Fruit fly (Drosophila melanogaster) whole organism, embryonic: ENCODE results near the gene CG13842.

Source experiments
- Aef1 ChIP-seq: fragments of 200-800 bp; sonication (Bioruptor generic); IDR thresholded peaks from 3 replicates; pipeline ENCODE4 v1.3.6; 2022; ENCODE audit warnings: missing biosample characterization, missing genetic modification characterization
- CG10462 ChIP-seq: fragments of 200-800 bp; sonication (Bioruptor generic); optimal IDR thresholded peaks from 2 replicates; lab custom pipeline; 2016; ENCODE audit warnings: missing biosample characterization, missing genetic modification characterization
- CG12104 ChIP-seq: fragments of 200-800 bp; sonication (Bioruptor generic); optimal IDR thresholded peaks from 3 replicates; lab custom pipeline; 2016; ENCODE audit warnings: missing biosample characterization, missing genetic modification characterization
- CG14860 ChIP-seq: fragments of 200-800 bp; sonication (Bioruptor generic); IDR thresholded peaks from 3 replicates; pipeline ENCODE4 v1.3.6; 2022; ENCODE audit warnings: missing biosample characterization, missing genetic modification characterization; ENCODE audit not compliant: partially characterized antibody
- CG17361 ChIP-seq: fragments of 200-800 bp; sonication (Bioruptor generic); IDR thresholded peaks from 3 replicates; pipeline ENCODE4 v1.3.6; 2022; ENCODE audit warnings: missing biosample characterization, missing genetic modification characterization
- CG17802 ChIP-seq: fragments of 200-800 bp; sonication (Bioruptor generic); optimal IDR thresholded peaks from 2 replicates; lab custom pipeline; 2018; ENCODE audit warnings: missing biosample characterization, mild to moderate bottlenecking, missing genetic modification characterization, moderate library complexity
- CG2120 ChIP-seq: fragments of 200-800 bp; sonication (Bioruptor generic); optimal IDR thresholded peaks from 3 replicates; lab custom pipeline; 2016; ENCODE audit warnings: missing biosample characterization, missing genetic modification characterization
- CG2712 ChIP-seq: fragments of 200-800 bp; optimal IDR thresholded peaks from 3 replicates; lab custom pipeline; 2019; ENCODE audit warnings: missing biosample characterization, mild to moderate bottlenecking, missing genetic modification characterization, moderate library complexity
- CG3163 ChIP-seq: fragments of 200-800 bp; sonication (Bioruptor generic); optimal IDR thresholded peaks from 3 replicates; lab custom pipeline; 2016; ENCODE audit warnings: missing biosample characterization, missing genetic modification characterization
- CG32767 ChIP-seq: fragments of 200-800 bp; sonication (Bioruptor generic); IDR thresholded peaks from 2 replicates; pipeline ENCODE4 v1.3.6; 2022; ENCODE audit warnings: missing biosample characterization, missing genetic modification characterization
- CG33557 ChIP-seq: fragments of 200-800 bp; sonication (Bioruptor generic); optimal IDR thresholded peaks from 2 replicates; lab custom pipeline; 2019; ENCODE audit warnings: missing biosample characterization, mild to moderate bottlenecking, missing genetic modification characterization, moderate library complexity
- CG34422 ChIP-seq: fragments of 200-800 bp; sonication (Bioruptor generic); IDR thresholded peaks from 3 replicates; pipeline ENCODE4 v1.3.6; 2022; ENCODE audit warnings: missing biosample characterization, missing genetic modification characterization
- CG5953 ChIP-seq: fragments of 200-800 bp; sonication (Bioruptor generic); IDR thresholded peaks from 2 replicates; pipeline ENCODE4 v1.3.6; 2022; ENCODE audit warnings: missing biosample characterization, missing genetic modification characterization
- CG6272 ChIP-seq: fragments of 200-800 bp; sonication (Bioruptor generic); IDR thresholded peaks from 2 replicates; pipeline ENCODE4 v1.3.6; 2022; ENCODE audit warnings: missing biosample characterization, missing genetic modification characterization
- CG6854 ChIP-seq: fragments of 200-800 bp; sonication (Bioruptor generic); optimal IDR thresholded peaks from 3 replicates; lab custom pipeline; 2017; ENCODE audit warnings: missing biosample characterization, mild to moderate bottlenecking, missing genetic modification characterization
- CG7839 ChIP-seq: fragments of 200-800 bp; sonication (Bioruptor generic); optimal IDR thresholded peaks from 3 replicates; lab custom pipeline; 2018; ENCODE audit warnings: missing biosample characterization, mild to moderate bottlenecking, missing genetic modification characterization, moderate library complexity
- CG8089 ChIP-seq: fragments of 200-800 bp; sonication (Bioruptor generic); optimal IDR thresholded peaks from 3 replicates; lab custom pipeline; 2016; ENCODE audit warnings: missing biosample characterization, missing genetic modification characterization
- CG8359 ChIP-seq: fragments of 200-800 bp; sonication (Bioruptor generic); optimal IDR thresholded peaks from 2 replicates; lab custom pipeline; 2017; ENCODE audit warnings: missing biosample characterization, mild to moderate bottlenecking, missing genetic modification characterization, borderline replicate concordance
- Dip3 ChIP-seq: fragments of 200-800 bp; sonication (Bioruptor generic); optimal IDR thresholded peaks from 3 replicates; lab custom pipeline; 2016; ENCODE audit warnings: missing biosample characterization, missing genetic modification characterization
- Dp ChIP-seq: fragments of 200-800 bp; sonication (Bioruptor generic); optimal IDR thresholded peaks from 2 replicates; lab custom pipeline; 2018; ENCODE audit warnings: missing biosample characterization, mild to moderate bottlenecking, missing genetic modification characterization, moderate library complexity
- Dref ChIP-seq: fragments of 200-800 bp; sonication (Bioruptor generic); IDR thresholded peaks from 2 replicates; pipeline ENCODE4 v1.3.6; 2022; ENCODE audit warnings: missing biosample characterization, missing genetic modification characterization
- ERR ChIP-seq: fragments of 200-800 bp; sonication (Bioruptor generic); optimal IDR thresholded peaks from 2 replicates; lab custom pipeline; 2016; ENCODE audit warnings: missing biosample characterization, missing genetic modification characterization
- Elba2 ChIP-seq: fragments of 200-800 bp; sonication (Bioruptor generic); optimal IDR thresholded peaks from 3 replicates; lab custom pipeline; 2016; ENCODE audit warnings: missing biosample characterization, missing genetic modification characterization
- HLH3B ChIP-seq: fragments of 200-800 bp; sonication (Bioruptor generic); IDR thresholded peaks from 2 replicates; pipeline ENCODE4 v1.3.6; 2022; ENCODE audit warnings: missing biosample characterization, missing genetic modification characterization
- HLH54F ChIP-seq: fragments of 200-800 bp; sonication (Bioruptor generic); optimal IDR thresholded peaks from 3 replicates; lab custom pipeline; 2016; ENCODE audit warnings: missing biosample characterization, missing genetic modification characterization
- Hey ChIP-seq: fragments of 200-800 bp; sonication (Bioruptor generic); optimal IDR thresholded peaks from 3 replicates; lab custom pipeline; 2018; ENCODE audit warnings: missing biosample characterization, mild to moderate bottlenecking, missing genetic modification characterization
- Hmr ChIP-seq: fragments of 200-800 bp; sonication (Bioruptor generic); optimal IDR thresholded peaks from 3 replicates; lab custom pipeline; 2017; ENCODE audit warnings: mild to moderate bottlenecking, missing biosample characterization, missing genetic modification reagents, missing genetic modification characterization
- Nf-YB ChIP-seq: fragments of 200-800 bp; sonication (Bioruptor generic); optimal IDR thresholded peaks from 3 replicates; lab custom pipeline; 2019; ENCODE audit warnings: missing biosample characterization, mild to moderate bottlenecking, missing genetic modification characterization, moderate library complexity
- Nf-YC ChIP-seq: fragments of 200-800 bp; optimal IDR thresholded peaks from 3 replicates; lab custom pipeline; 2019; ENCODE audit warnings: missing biosample characterization, mild to moderate bottlenecking, missing genetic modification characterization, moderate library complexity
- Oaz ChIP-seq: fragments of 200-800 bp; sonication (Bioruptor generic); IDR thresholded peaks from 2 replicates; pipeline ENCODE4 v1.3.6; 2022; ENCODE audit warnings: missing biosample characterization, missing genetic modification characterization
- Pdp1 ChIP-seq, 2 experiments: fragments of 200-800 bp; sonication (Bioruptor generic); optimal IDR thresholded peaks; 3 replicates each; lab custom pipeline; 2016; ENCODE audit warnings: missing biosample characterization in 2 of 2, missing genetic modification characterization in 2 of 2, mild to moderate bottlenecking in 1 of 2, moderate library complexity in 1 of 2
- Ravus ChIP-seq: fragments of 200-800 bp; sonication (Bioruptor generic); IDR thresholded peaks from 2 replicates; pipeline ENCODE4 v1.3.6; 2022; ENCODE audit warnings: missing biosample characterization, missing genetic modification characterization
- Rfx ChIP-seq: fragments of 200-800 bp; sonication (Bioruptor generic); IDR thresholded peaks from 2 replicates; pipeline ENCODE4 v1.3.6; 2022; ENCODE audit warnings: missing biosample characterization, missing genetic modification characterization
- Usf ChIP-seq: fragments of 200-800 bp; sonication (Bioruptor generic); optimal IDR thresholded peaks from 2 replicates; lab custom pipeline; 2017; ENCODE audit warnings: missing genotype, missing biosample characterization, missing genetic modification characterization
- bbx ChIP-seq: fragments of 200-800 bp; sonication (Bioruptor generic); IDR thresholded peaks from 2 replicates; pipeline ENCODE4 v1.3.6; 2022; ENCODE audit warnings: missing biosample characterization, missing genetic modification characterization; ENCODE audit not compliant: partially characterized antibody
- chinmo ChIP-seq: fragments of 200-800 bp; sonication (Bioruptor generic); IDR thresholded peaks from 4 replicates; pipeline ENCODE4 v1.3.6; 2022; ENCODE audit warnings: missing biosample characterization, missing genetic modification characterization; ENCODE audit not compliant: partially characterized antibody
- croc ChIP-seq: fragments of 200-800 bp; sonication (Bioruptor generic); conservative IDR thresholded peaks from 3 replicates; pipeline ENCODE4 v1.3.6; 2022; ENCODE audit warnings: missing biosample characterization, missing genetic modification characterization
- dan ChIP-seq: fragments of 200-800 bp; sonication (Bioruptor generic); IDR thresholded peaks from 2 replicates; pipeline ENCODE4 v1.3.6; 2022; ENCODE audit warnings: missing biosample characterization, missing genetic modification characterization
- danr ChIP-seq: fragments of 200-800 bp; sonication (Bioruptor generic); IDR thresholded peaks from 2 replicates; pipeline ENCODE4 v1.3.6; 2022; ENCODE audit warnings: missing biosample characterization, missing genetic modification characterization
- exex ChIP-seq: fragments of 200-800 bp; sonication (Bioruptor generic); optimal IDR thresholded peaks from 4 replicates; lab custom pipeline; 2018; ENCODE audit warnings: missing biosample characterization, mild to moderate bottlenecking, missing genetic modification characterization, moderate library complexity
- h ChIP-seq: fragments of >200 bp; optimal IDR thresholded peaks from 2 replicates; lab custom pipeline; 2017
- lola ChIP-seq, 3 experiments: fragments of >200 bp in 2 of 3; fragments of 200-800 bp in 1 of 3; sonication (Bioruptor generic) in 1 of 3; optimal IDR thresholded peaks; 2 replicates each; lab custom pipeline; 2017 to 2019; ENCODE audit warnings: missing biosample characterization in 3 of 3, missing genetic modification characterization in 3 of 3, mild to moderate bottlenecking in 1 of 3, moderate library complexity in 1 of 3
- phol ChIP-seq: fragments of 200-800 bp; sonication (Bioruptor generic); optimal IDR thresholded peaks from 3 replicates; lab custom pipeline; 2018; ENCODE audit warnings: missing biosample characterization, mild to moderate bottlenecking, missing genetic modification characterization, moderate library complexity
- pros ChIP-seq: fragments of 200-800 bp; sonication (Bioruptor generic); optimal IDR thresholded peaks from 3 replicates; lab custom pipeline; 2019; ENCODE audit warnings: missing biosample characterization, mild to moderate bottlenecking, missing genetic modification characterization, moderate library complexity
- pzg ChIP-seq: fragments of 200-800 bp; sonication (Bioruptor generic); optimal IDR thresholded peaks from 3 replicates; lab custom pipeline; 2018; ENCODE audit warnings: missing biosample characterization, mild to moderate bottlenecking, missing genetic modification characterization, moderate library complexity
- ro ChIP-seq: fragments of 200-800 bp; sonication (Bioruptor generic); IDR thresholded peaks from 2 replicates; pipeline ENCODE4 v1.3.6; 2022; ENCODE audit warnings: missing biosample characterization, missing genetic modification characterization
- sens ChIP-seq: fragments of 200-800 bp; sonication (Bioruptor generic); peaks from one replicate; lab custom pipeline; 2016; ENCODE audit warnings: missing biosample characterization, missing genetic modification characterization
- sim ChIP-seq: fragments of 200-800 bp; sonication (Bioruptor generic); IDR thresholded peaks from 2 replicates; pipeline ENCODE4 v1.3.6; 2022; ENCODE audit warnings: missing biosample characterization, missing genetic modification characterization
- sr ChIP-seq: fragments of 200-800 bp; sonication (Bioruptor generic); IDR thresholded peaks from 3 replicates; pipeline ENCODE4 v1.3.6; 2022; ENCODE audit warnings: missing biosample characterization, missing genetic modification characterization
- stc ChIP-seq: fragments of 200-800 bp; sonication (Bioruptor generic); IDR thresholded peaks from 2 replicates; pipeline ENCODE4 v1.3.6; 2022; ENCODE audit warnings: missing biosample characterization, missing genetic modification characterization
- usp ChIP-seq: fragments of >200 bp; optimal IDR thresholded peaks from 2 replicates; lab custom pipeline; 2017; ENCODE audit warnings: missing biosample characterization, missing genetic modification characterization

The CG13842 gene

dm6 chr3R:22726031-22726770 is 19.1 kb upstream of the CG13842 start, which contains the start of gene RNF220 (continued):
- TF ChIP-seq phol (tag; lab: Kevin White, UChicago) (peak; percentile 46), CG10462 (no peak), HLH54F (GFP tag; lab: Kevin White, UChicago) (no peak), ERR (no peak), lola (GFP tag; optimal IDR thresholded peaks at IDR 0.05; lab: Kevin White, UChicago) (peak in 1 of 3 experiments; percentile 16), CG5953 (no peak), CG14860 (GFP tag; lab: Robert Waterston, UW) (no peak; the same call in 2 of the 3 replicates), Rfx (peak; percentile 38; the same call in 1 of the 2 replicates), Aef1 (GFP tag; lab: Robert Waterston, UW) (no peak), bbx (GFP tag; lab: Robert Waterston, UW) (peak; percentile 78), Elba2 (GFP tag; lab: Kevin White, UChicago) (no peak), Oaz (GFP tag; lab: Robert Waterston, UW) (no peak), exex (tag; lab: Kevin White, UChicago) (no peak), CG8089 (no peak), Dip3 (GFP tag; lab: Kevin White, UChicago) (no peak), Pdp1 (GFP tag; optimal IDR thresholded peaks at IDR 0.05; lab: Kevin White, UChicago) (peak in 1 of 2 experiments; percentile 58), CG2120 (no peak), Nf-YB (GFP tag; lab: Kevin White, UChicago) (no peak), Usf (GFP tag; lab: Kevin White, UChicago) (no peak), pros (no peak), CG2712 (tag; lab: Kevin White, UChicago) (peak; percentile 34), sr (GFP tag; lab: Robert Waterston, UW) (no peak), Dp (GFP tag; lab: Kevin White, UChicago) (peak; percentile 24), CG34422 (no peak), ro (GFP tag; lab: Robert Waterston, UW) (no peak), CG7839 (tag; lab: Kevin White, UChicago) (peak; percentile 39), CG6272 (GFP tag; lab: Robert Waterston, UW) (peak; percentile 24; the same call in 1 of the 2 replicates), Ravus (no peak), usp (no peak), danr (GFP tag; lab: Robert Waterston, UW) (no peak), sens (GFP tag; lab: Kevin White, UChicago) (no peak), CG32767 (GFP tag; lab: Robert Waterston, UW) (no peak), CG3163 (GFP tag; lab: Kevin White, UChicago) (no peak), CG33557 (no peak), Dref (GFP tag; lab: Robert Waterston, UW) (peak; percentile 59), CG6854 (GFP tag; lab: Kevin White, UChicago) (no peak), Nf-YC (no peak), dan (GFP tag; lab: Robert Waterston, UW) (no peak), h (no peak), CG8359 (GFP tag; lab: Kevin White, UChicago) (no peak), HLH3B (GFP tag; lab: Robert Waterston, UW) (no peak), Hmr (GFP tag; lab: Kevin White, UChicago) (no peak), sim (GFP tag; lab: Robert Waterston, UW) (no peak), pzg (GFP tag; lab: Kevin White, UChicago) (peak; percentile 51), croc (GFP tag; lab: Robert Waterston, UW) (no peak), CG17361 (GFP tag; lab: Robert Waterston, UW) (peak; percentile 60), stc (GFP tag; lab: Robert Waterston, UW) (no peak), chinmo (GFP tag; lab: Robert Waterston, UW) (peak; percentile 16; the same call in 1 of the 4 replicates), CG12104 (GFP tag; lab: Kevin White, UChicago) (no peak), Hey (tag; lab: Kevin White, UChicago) (no peak), CG17802 (tag; lab: Kevin White, UChicago) (no peak)
